Worm (Caenorhabditis elegans) whole organism, young adult: Measurements from ENCODE around the gene T26H5.9.

Experiments
- C17E4.6 ChIP-seq: fragments of 200-800 bp; sonication (Bioruptor generic); IDR thresholded peaks from 2 replicates; pipeline ENCODE4 v1.3.6; 2022; ENCODE audit warnings: missing genetic modification reagents, missing genetic modification characterization, missing compliant biosample characterization
- F52B5.7 ChIP-seq: sonication (generic microtip); optimal IDR thresholded peaks from 2 replicates; lab custom pipeline; 2016; ENCODE audit warnings: mild to moderate bottlenecking, missing genetic modification characterization, missing compliant biosample characterization
- attf-6 ChIP-seq: fragments of 200-800 bp; sonication (Bioruptor generic); IDR thresholded peaks from 2 replicates; pipeline ENCODE4 v1.3.6; 2022; ENCODE audit warnings: missing genetic modification reagents, missing genetic modification characterization, missing compliant biosample characterization
- ceh-100 ChIP-seq: fragments of 200-800 bp; sonication (Bioruptor generic); IDR thresholded peaks from 2 replicates; pipeline ENCODE4 v1.3.6; 2022; ENCODE audit warnings: missing genetic modification reagents, missing genetic modification characterization, missing compliant biosample characterization
- dox-1 ChIP-seq: fragments of 200-800 bp; sonication (Bioruptor generic); IDR thresholded peaks from 2 replicates; pipeline ENCODE4 v1.3.6; 2022; ENCODE audit warnings: missing genetic modification reagents, missing genetic modification characterization, missing compliant biosample characterization

ce11 chrV:15431322-15432052 lies 13.2 kb upstream of the T26H5.9 start:
- no peak for TF ChIP-seq F52B5.7 (tag; lab: Kevin White, UChicago)
- TF ChIP-seq ceh-100 (GFP tag; lab: Robert Waterston, UW) = no peak
- no peak for TF ChIP-seq attf-6 (GFP tag; lab: Robert Waterston, UW)
- TF ChIP-seq C17E4.6 (GFP tag; lab: Robert Waterston, UW) = no peak
- TF ChIP-seq dox-1 (GFP tag; lab: Robert Waterston, UW) = no peak
